Fruit fly (Drosophila melanogaster) whole organism, prepupa: Measurements from ENCODE around the gene dally.

Experiments used
- Blimp-1 ChIP-seq: fragments of 200-800 bp; sonication (Bioruptor generic); optimal IDR thresholded peaks from 3 replicates; lab custom pipeline; 2017; ENCODE audit warnings: missing biosample characterization, missing genetic modification characterization, mild to moderate bottlenecking, moderate library complexity, missing genetic modification reagents
- CG10631 ChIP-seq: fragments of 200-800 bp; sonication (Bioruptor generic); optimal IDR thresholded peaks from 2 replicates; lab custom pipeline; 2016; ENCODE audit warnings: missing biosample characterization, missing genetic modification characterization
- CG11762 ChIP-seq: fragments of 200-800 bp; sonication (Bioruptor generic); optimal IDR thresholded peaks from 3 replicates; lab custom pipeline; 2016; ENCODE audit warnings: missing biosample characterization, missing genetic modification characterization; ENCODE audit not compliant: insufficient read depth
- CG6808 ChIP-seq: fragments of 200-800 bp; sonication (Bioruptor generic); optimal IDR thresholded peaks from 3 replicates; lab custom pipeline; 2017; ENCODE audit warnings: missing biosample characterization, missing genetic modification characterization, mild to moderate bottlenecking, moderate library complexity, missing genetic modification reagents
- Gug ChIP-seq: fragments of 200-800 bp; sonication (Bioruptor generic); IDR thresholded peaks from 2 replicates; pipeline ENCODE4 v1.3.6; 2022; ENCODE audit warnings: missing biosample characterization, missing genetic modification characterization
- Lpt ChIP-seq: fragments of 200-800 bp; sonication (Bioruptor generic); optimal IDR thresholded peaks from 3 replicates; lab custom pipeline; 2016; ENCODE audit warnings: missing biosample characterization, missing genetic modification characterization
- achi ChIP-seq: fragments of 200-800 bp; sonication (Bioruptor generic); optimal IDR thresholded peaks from 3 replicates; lab custom pipeline; 2016; ENCODE audit warnings: missing biosample characterization, missing genetic modification characterization
- cyc ChIP-seq: fragments of 200-800 bp; sonication (Bioruptor generic); optimal IDR thresholded peaks from 3 replicates; lab custom pipeline; 2016; ENCODE audit warnings: missing biosample characterization, missing genetic modification characterization
- dsx ChIP-seq: fragments of 200-800 bp; optimal IDR thresholded peaks from 3 replicates; lab custom pipeline; 2019; ENCODE audit warnings: missing biosample characterization, mild to moderate bottlenecking, missing genetic modification characterization, moderate library complexity; ENCODE audit not compliant: poor library complexity, severe bottlenecking
- fd85E ChIP-seq: fragments of 200-800 bp; sonication (Bioruptor generic); optimal IDR thresholded peaks from 3 replicates; lab custom pipeline; 2016; ENCODE audit warnings: missing biosample characterization, missing genetic modification characterization
- pdm3 ChIP-seq: fragments of 200-800 bp; sonication (Bioruptor generic); optimal IDR thresholded peaks from 3 replicates; lab custom pipeline; 2016; ENCODE audit warnings: missing biosample characterization, missing genetic modification characterization
- ss ChIP-seq, 2 experiments: fragments of 200-800 bp; sonication (Bioruptor generic); optimal IDR thresholded peaks; 2 replicates in 1 of 2; 3 replicates in 1 of 2; lab custom pipeline; 2017 to 2018; ENCODE audit warnings: mild to moderate bottlenecking in 2 of 2, missing biosample characterization in 2 of 2, missing genetic modification characterization in 2 of 2, moderate library complexity in 1 of 2

- TF ChIP-seq CG11762 (GFP tag; lab: Kevin White, UChicago) (no peak), achi (GFP tag; lab: Kevin White, UChicago) (no peak), CG10631 (GFP tag; lab: Kevin White, UChicago) (no peak), Blimp-1 (GFP tag; lab: Kevin White, UChicago) (no peak), CG6808 (GFP tag; lab: Kevin White, UChicago) (no peak), ss (GFP tag; optimal IDR thresholded peaks at IDR 0.05; lab: Kevin White, UChicago) (no peak), Lpt (GFP tag; lab: Kevin White, UChicago) (no peak), dsx (no peak), pdm3 (GFP tag; lab: Kevin White, UChicago) (no peak), Gug (GFP tag; lab: Robert Waterston, UW) (no peak), fd85E (GFP tag; lab: Kevin White, UChicago) (no peak), cyc (GFP tag; lab: Kevin White, UChicago) (no peak)
These were observed 2.9 kb downstream of the dally start for dm6 chr3L:8830017-8830702.
